Worm (Caenorhabditis elegans): ENCODE data around the gene gpx-5.

DNA sequence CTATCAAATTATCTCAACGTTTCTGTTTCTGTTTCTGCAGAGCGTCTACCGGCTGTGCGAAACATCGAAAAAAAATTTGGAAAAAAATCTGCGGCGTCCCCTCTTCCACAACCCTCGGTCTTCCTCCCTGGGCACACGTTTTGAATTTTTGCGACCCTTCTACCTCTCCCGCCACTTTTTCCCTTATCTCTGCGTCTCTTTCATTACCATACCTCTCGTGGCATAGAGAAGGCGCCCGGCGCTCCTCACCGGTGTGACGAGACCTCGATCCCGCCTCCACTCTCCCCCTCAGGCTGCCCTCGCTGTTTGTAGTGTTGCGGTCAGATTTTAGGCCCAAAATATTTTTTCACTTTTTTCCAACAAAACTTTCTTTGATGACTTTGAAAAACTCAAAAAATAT is 32.1 kb upstream of the gpx-5 start:
- TF ChIP-seq pat-9 (tag; optimal IDR thresholded peaks at IDR 0.05) (no peak), hlh-8 (tag; optimal IDR thresholded peaks at IDR 0.05) (no peak), elt-2 (tag; optimal IDR thresholded peaks at IDR 0.05) (no peak), sox-4 (tag; optimal IDR thresholded peaks at IDR 0.05) (no peak), rnt-1 (tag; optimal IDR thresholded peaks at IDR 0.05) (no peak), pax-1 (tag; optimal IDR thresholded peaks at IDR 0.05) (no peak), ceh-9 (tag; optimal IDR thresholded peaks at IDR 0.05) (no peak), hlh-15 (tag; optimal IDR thresholded peaks at IDR 0.05) (no peak), mec-3 (tag; optimal IDR thresholded peaks at IDR 0.05; ENCODE audit: borderline replicate concordance) (no peak), ceh-31 (tag; optimal IDR thresholded peaks at IDR 0.05) (peak; percentile 21)

Measured in whole organism, late embryonic.